Worm (Caenorhabditis elegans) whole organism, late embryonic: Measurements from ENCODE around the gene scl-12.

Experiments
- C38D4.7 ChIP-seq: fragments of 200-800 bp; sonication (Bioruptor generic); optimal IDR thresholded peaks from 2 replicates; lab custom pipeline; 2018; ENCODE audit warnings: mild to moderate bottlenecking, missing genetic modification characterization, moderate library complexity, missing compliant biosample characterization
- F13H6.1 ChIP-seq: sonication (generic microtip); optimal IDR thresholded peaks from 2 replicates; lab custom pipeline; 2016; ENCODE audit warnings: missing genetic modification characterization, missing compliant biosample characterization
- K02D7.2 ChIP-seq: sonication (generic microtip); optimal IDR thresholded peaks from 2 replicates; lab custom pipeline; 2017; ENCODE audit warnings: mild to moderate bottlenecking, missing genetic modification characterization, missing compliant biosample characterization
- K09A11.1 ChIP-seq: sonication (generic microtip); optimal IDR thresholded peaks from 2 replicates; lab custom pipeline; 2017; ENCODE audit warnings: antibody characterized with exemption, mild to moderate bottlenecking, missing genetic modification characterization, missing compliant biosample characterization; ENCODE audit not compliant: insufficient read depth
- Y22D7AL.16 ChIP-seq: sonication (generic microtip); optimal IDR thresholded peaks from 2 replicates; lab custom pipeline; 2016; ENCODE audit warnings: missing genetic modification characterization, missing compliant biosample characterization
- ahr-1 ChIP-seq: sonication (generic microtip); optimal IDR thresholded peaks from 2 replicates; lab custom pipeline; 2016; ENCODE audit warnings: missing genetic modification characterization, missing compliant biosample characterization
- ceh-14 ChIP-seq: sonication (generic microtip); optimal IDR thresholded peaks from 2 replicates; lab custom pipeline; 2016; ENCODE audit warnings: missing genotype, missing genetic modification characterization, missing compliant biosample characterization
- ceh-18 ChIP-seq: sonication (generic microtip); optimal IDR thresholded peaks from 2 replicates; lab custom pipeline; 2016; ENCODE audit warnings: missing genetic modification characterization, missing compliant biosample characterization
- ceh-19 ChIP-seq: fragments of 200-800 bp; sonication (Bioruptor generic); optimal IDR thresholded peaks from 2 replicates; lab custom pipeline; 2018; ENCODE audit warnings: mild to moderate bottlenecking, missing genetic modification characterization, missing compliant biosample characterization
- ceh-2 ChIP-seq: sonication (generic microtip); optimal IDR thresholded peaks from 2 replicates; lab custom pipeline; 2016; ENCODE audit warnings: missing genotype, missing genetic modification characterization, missing compliant biosample characterization
- ceh-22 ChIP-seq: sonication (generic microtip); optimal IDR thresholded peaks from 2 replicates; lab custom pipeline; 2017; ENCODE audit warnings: missing biosample characterization, missing genetic modification characterization
- ceh-31 ChIP-seq: sonication (generic microtip); optimal IDR thresholded peaks from 2 replicates; lab custom pipeline; 2016; ENCODE audit warnings: missing genetic modification characterization, missing compliant biosample characterization
- ceh-34 ChIP-seq: sonication (generic microtip); optimal IDR thresholded peaks from 2 replicates; lab custom pipeline; 2016; ENCODE audit warnings: mild to moderate bottlenecking, missing genetic modification characterization, missing compliant biosample characterization
- ceh-45 ChIP-seq: fragments of 200-800 bp; sonication (Bioruptor generic); IDR thresholded peaks from 2 replicates; pipeline ENCODE4 v1.3.6; 2022; ENCODE audit warnings: missing genetic modification reagents, missing genetic modification characterization, missing compliant biosample characterization
- ceh-9 ChIP-seq: sonication (generic microtip); optimal IDR thresholded peaks from 2 replicates; lab custom pipeline; 2016; ENCODE audit warnings: mild to moderate bottlenecking, missing genetic modification characterization, inconsistent platforms, missing compliant biosample characterization
- che-1 ChIP-seq: sonication (generic microtip); optimal IDR thresholded peaks from 2 replicates; lab custom pipeline; 2016; ENCODE audit warnings: mild to moderate bottlenecking, missing genetic modification characterization, missing compliant biosample characterization
- dmd-4 ChIP-seq: sonication (generic microtip); optimal IDR thresholded peaks from 2 replicates; lab custom pipeline; 2016; ENCODE audit warnings: borderline replicate concordance, missing genetic modification characterization, missing compliant biosample characterization
- elt-2 ChIP-seq: sonication (generic microtip); optimal IDR thresholded peaks from 2 replicates; lab custom pipeline; 2016; ENCODE audit warnings: missing genetic modification reagents, missing genetic modification characterization, missing compliant biosample characterization
- ets-4 ChIP-seq: sonication (generic microtip); optimal IDR thresholded peaks from 2 replicates; lab custom pipeline; 2016; ENCODE audit warnings: missing genetic modification characterization, missing compliant biosample characterization
- eyg-1 ChIP-seq: sonication (generic microtip); optimal IDR thresholded peaks from 2 replicates; lab custom pipeline; 2016; ENCODE audit warnings: missing genotype, missing genetic modification characterization, missing compliant biosample characterization
- hlh-13 ChIP-seq: fragments of 200-800 bp; sonication (Bioruptor generic); optimal IDR thresholded peaks from 2 replicates; lab custom pipeline; 2018; ENCODE audit warnings: mild to moderate bottlenecking, missing genetic modification characterization, missing compliant biosample characterization
- hlh-30 ChIP-seq: sonication (generic microtip); optimal IDR thresholded peaks from 2 replicates; lab custom pipeline; 2017; ENCODE audit warnings: antibody characterized with exemption, missing genetic modification characterization, missing compliant biosample characterization; ENCODE audit not compliant: insufficient read depth
- madf-2 ChIP-seq: sonication (generic microtip); optimal IDR thresholded peaks from 2 replicates; lab custom pipeline; 2017; ENCODE audit warnings: missing genetic modification characterization, missing compliant biosample characterization
- mec-3 ChIP-seq: sonication (generic microtip); optimal IDR thresholded peaks from 2 replicates; lab custom pipeline; 2016; ENCODE audit warnings: borderline replicate concordance, missing genetic modification characterization, missing compliant biosample characterization
- nfya-1 ChIP-seq: sonication (generic microtip); optimal IDR thresholded peaks from 2 replicates; lab custom pipeline; 2017; ENCODE audit warnings: missing genetic modification characterization, mild to moderate bottlenecking, missing compliant biosample characterization, antibody characterized with exemption, moderate library complexity
- npax-4 ChIP-seq: sonication (generic microtip); optimal IDR thresholded peaks from 2 replicates; lab custom pipeline; 2016; ENCODE audit warnings: missing genetic modification characterization, missing compliant biosample characterization
- odd-2 ChIP-seq: sonication (generic microtip); optimal IDR thresholded peaks from 2 replicates; lab custom pipeline; 2017; ENCODE audit warnings: antibody characterized with exemption, mild to moderate bottlenecking, missing genetic modification characterization, missing compliant biosample characterization
- pag-3 ChIP-seq: sonication (generic microtip); optimal IDR thresholded peaks from 2 replicates; lab custom pipeline; 2016; ENCODE audit warnings: missing compliant biosample characterization, missing genetic modification characterization, borderline replicate concordance
- pax-1 ChIP-seq: fragments of 150-350 bp; optimal IDR thresholded peaks from 2 replicates; lab custom pipeline; 2014; ENCODE audit warnings: missing biosample characterization, missing genetic modification characterization
- pros-1 ChIP-seq: fragments of 150-350 bp; optimal IDR thresholded peaks from 2 replicates; lab custom pipeline; 2014; ENCODE audit warnings: missing biosample characterization, missing genetic modification reagents, missing genetic modification characterization
- ref-2 ChIP-seq: sonication (generic microtip); optimal IDR thresholded peaks from 2 replicates; lab custom pipeline; 2016; ENCODE audit warnings: missing genetic modification characterization, missing compliant biosample characterization
- rnt-1 ChIP-seq: sonication (generic microtip); optimal IDR thresholded peaks from 2 replicates; lab custom pipeline; 2016; ENCODE audit warnings: missing genetic modification characterization, missing compliant biosample characterization
- sox-2 ChIP-seq: fragments of 200-800 bp; sonication (Bioruptor generic); IDR thresholded peaks from 2 replicates; pipeline ENCODE4 v1.3.6; 2022; ENCODE audit warnings: missing genetic modification reagents, missing genetic modification characterization, missing compliant biosample characterization
- tbx-2 ChIP-seq: sonication (generic microtip); optimal IDR thresholded peaks from 2 replicates; lab custom pipeline; 2016; ENCODE audit warnings: missing genetic modification characterization, missing compliant biosample characterization
- ttx-3 ChIP-seq: sonication (generic microtip); optimal IDR thresholded peaks from 2 replicates; lab custom pipeline; 2016; ENCODE audit warnings: missing genetic modification reagents, missing genetic modification characterization, missing compliant biosample characterization
- unc-42 ChIP-seq: sonication (generic microtip); optimal IDR thresholded peaks from 2 replicates; lab custom pipeline; 2016; ENCODE audit warnings: missing genotype, missing genetic modification characterization, missing compliant biosample characterization
- unc-86 ChIP-seq: sonication (generic microtip); optimal IDR thresholded peaks from 2 replicates; lab custom pipeline; 2016; ENCODE audit warnings: missing genetic modification characterization, missing compliant biosample characterization
- zip-5 ChIP-seq: sonication (generic microtip); optimal IDR thresholded peaks from 2 replicates; lab custom pipeline; 2016; ENCODE audit warnings: missing genetic modification characterization, missing compliant biosample characterization
- ztf-16 ChIP-seq: sonication (generic microtip); optimal IDR thresholded peaks from 2 replicates; lab custom pipeline; 2017; ENCODE audit warnings: missing genetic modification characterization, missing compliant biosample characterization

Gene scl-12

ce11 chrV:3800378-3800777 is 12.0 kb upstream of the scl-12 start, which contains the start of gene srt-30:
srt-30 (minus strand) TSS chrV:3800478.
- no peak for TF ChIP-seq elt-2 (tag; lab: Kevin White, UChicago)
- TF ChIP-seq ceh-9: no peak
- no peak for TF ChIP-seq tbx-2 (tag; lab: Kevin White, UChicago)
- no peak for TF ChIP-seq ceh-18 (tag; lab: Kevin White, UChicago)
- TF ChIP-seq ceh-31 (tag; lab: Kevin White, UChicago): no peak
- no peak for TF ChIP-seq ceh-22 (tag; lab: Kevin White, UChicago)
- no peak for TF ChIP-seq npax-4 (tag; lab: Kevin White, UChicago)

ce11 chrV:3801787-3802417 is 10.5 kb upstream of the scl-12 start:
- TF ChIP-seq ceh-14 (no peak), F13H6.1 (tag; lab: Kevin White, UChicago) (no peak), ztf-16 (tag; lab: Kevin White, UChicago) (no peak), pax-1 (tag; lab: Kevin White, UChicago) (no peak), unc-86 (tag; lab: Kevin White, UChicago) (no peak), unc-42 (tag; lab: Kevin White, UChicago) (no peak)

DNA sequence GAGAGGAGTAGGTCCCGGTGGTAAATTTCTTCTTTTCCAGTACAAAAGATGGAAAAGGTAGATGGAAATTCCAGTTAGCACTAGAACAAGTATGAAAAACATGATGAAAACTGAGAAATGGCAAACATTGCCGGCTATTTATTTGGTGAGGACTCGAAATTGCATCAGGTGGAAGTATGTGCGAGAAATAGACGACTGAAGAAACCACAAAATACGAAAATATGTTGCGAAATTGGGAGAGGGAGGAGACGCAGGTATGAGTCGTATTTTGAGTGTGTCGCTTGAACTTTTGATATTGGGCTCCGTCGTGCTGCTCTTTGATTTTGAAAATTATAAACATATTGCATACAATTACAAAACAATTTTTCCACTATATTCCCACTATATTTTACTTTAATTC is 9.0 kb upstream of the scl-12 start, which contains the start of gene cyp-33C8:
TSS of gene cyp-33C8 (minus strand) at position 200 of the 400 bp plus-strand sequence.
- TF ChIP-seq ref-2 (tag; lab: Kevin White, UChicago) (no peak), rnt-1 (no peak), che-1 (tag; lab: Kevin White, UChicago) (no peak), zip-5 (no peak), elt-2 (tag; lab: Kevin White, UChicago) (no peak), eyg-1 (tag; lab: Kevin White, UChicago) (no peak), ttx-3 (tag; lab: Kevin White, UChicago) (no peak), nfya-1 (tag; lab: Kevin White, UChicago) (no peak), ceh-14 (no peak), tbx-2 (tag; lab: Kevin White, UChicago) (no peak), pag-3 (no peak), ceh-19 (no peak), ztf-16 (tag; lab: Kevin White, UChicago) (no peak), Y22D7AL.16 (tag; lab: Kevin White, UChicago) (no peak), npax-4 (tag; lab: Kevin White, UChicago) (no peak), ceh-34 (tag; lab: Kevin White, UChicago) (no peak), ets-4 (tag; lab: Kevin White, UChicago) (no peak), sox-2 (no peak)

- TF ChIP-seq hlh-30 (tag; lab: Kevin White, UChicago): no peak
- no peak for TF ChIP-seq ceh-2 (tag; lab: Kevin White, UChicago)
- no peak for TF ChIP-seq mec-3 (tag; lab: Kevin White, UChicago)
- TF ChIP-seq nfya-1 (tag; lab: Kevin White, UChicago): no peak
- no peak for TF ChIP-seq unc-86 (tag; lab: Kevin White, UChicago)
- TF ChIP-seq K09A11.1 (tag; lab: Kevin White, UChicago): no peak
- TF ChIP-seq eyg-1 (tag; lab: Kevin White, UChicago): no peak
- TF ChIP-seq unc-42 (tag; lab: Kevin White, UChicago): no peak
- TF ChIP-seq rnt-1: no peak
- TF ChIP-seq ceh-45 (GFP tag; lab: Robert Waterston, UW): no peak
- no peak for TF ChIP-seq hlh-13
- TF ChIP-seq madf-2 (tag; lab: Kevin White, UChicago): no peak
- no peak for TF ChIP-seq K02D7.2 (tag; lab: Kevin White, UChicago)
- TF ChIP-seq dmd-4: no peak
- TF ChIP-seq ahr-1 (tag; lab: Kevin White, UChicago): no peak
- TF ChIP-seq C38D4.7 (GFP tag; lab: Kevin White, UChicago): no peak
- TF ChIP-seq odd-2: no peak
- TF ChIP-seq ceh-31 (tag; lab: Kevin White, UChicago): no peak
- no peak for TF ChIP-seq pros-1 (tag; lab: Kevin White, UChicago)
Observed at ce11 chrV:3805499-3805898, 6.9 kb upstream of the scl-12 start, which contains the start of gene R08F11.4. R08F11.4 (minus strand) TSS chrV:3805527.
